Fruit fly (Drosophila melanogaster): ENCODE measurements around the gene CG33099.

CG33099 gene

dm6 chr3R:22562502-22562901, 32.1 kb upstream of the CG33099 start, which contains the start of gene sit:
sit (minus strand) TSS chr3R:22562572.
- TF ChIP-seq Sox102F (GFP tag; optimal IDR thresholded peaks at IDR 0.05) (no peak), spab (GFP tag; optimal IDR thresholded peaks at IDR 0.05) (no peak), fd59A (GFP tag; optimal IDR thresholded peaks at IDR 0.05) (no peak), CG8632 (GFP tag; optimal IDR thresholded peaks at IDR 0.05) (no peak), CG7368 (GFP tag; optimal IDR thresholded peaks at IDR 0.05) (no peak), salr (GFP tag; optimal IDR thresholded peaks at IDR 0.05) (no peak), CG6854 (GFP tag; optimal IDR thresholded peaks at IDR 0.05) (no peak), CG10669 (GFP tag; optimal IDR thresholded peaks at IDR 0.05) (no peak), CG6163 (GFP tag; IDR thresholded peaks at IDR 0.05) (no peak), pdm3 (GFP tag; optimal IDR thresholded peaks at IDR 0.05) (no peak), CG32006 (GFP tag; optimal IDR thresholded peaks at IDR 0.05) (no peak), Sox15 (GFP tag; optimal IDR thresholded peaks at IDR 0.05) (no peak), svp (GFP tag) (no peak)

- TF ChIP-seq Sox14 (GFP tag; optimal IDR thresholded peaks at IDR 0.05) (no peak), CG10631 (GFP tag; optimal IDR thresholded peaks at IDR 0.05) (no peak), achi (GFP tag; optimal IDR thresholded peaks at IDR 0.05) (no peak), CG16779 (tag; optimal IDR thresholded peaks at IDR 0.05) (no peak), svp (GFP tag) (no peak), dsx (GFP tag; optimal IDR thresholded peaks at IDR 0.05; ENCODE audit: poor library complexity, severe bottlenecking) (no peak), CG9139 (GFP tag; optimal IDR thresholded peaks at IDR 0.05) (no peak), CG11294 (GFP tag; IDR thresholded peaks at IDR 0.05) (no peak), CG11902 (GFP tag; optimal IDR thresholded peaks at IDR 0.05) (no peak), Sox102F (GFP tag; optimal IDR thresholded peaks at IDR 0.05) (no peak), spab (GFP tag; optimal IDR thresholded peaks at IDR 0.05) (no peak), lz (GFP tag; optimal IDR thresholded peaks at IDR 0.05) (no peak), CG8632 (GFP tag; optimal IDR thresholded peaks at IDR 0.05) (no peak)
Measured at dm6 chr3R:22560224-22560623, 29.9 kb upstream of the CG33099 start.

dm6 chr3R:22558398-22558797, 28.0 kb upstream of the CG33099 start:
- no peak for TF ChIP-seq CG7368 (GFP tag; optimal IDR thresholded peaks at IDR 0.05)
- TF ChIP-seq fkh (GFP tag; optimal IDR thresholded peaks at IDR 0.05), result peak; percentile 32

- TF ChIP-seq CG1621 (tag; optimal IDR thresholded peaks at IDR 0.05) (no peak), achi (GFP tag; optimal IDR thresholded peaks at IDR 0.05) (no peak), CG10631 (GFP tag; optimal IDR thresholded peaks at IDR 0.05) (no peak), Blimp-1 (GFP tag; optimal IDR thresholded peaks at IDR 0.05) (no peak), CG7368 (GFP tag; optimal IDR thresholded peaks at IDR 0.05) (no peak), Ets96B (tag; optimal IDR thresholded peaks at IDR 0.05) (no peak), dac (GFP tag; optimal IDR thresholded peaks at IDR 0.05) (no peak), CG4318 (GFP tag; optimal IDR thresholded peaks at IDR 0.05) (no peak), svp (GFP tag) (no peak), Gug (GFP tag; IDR thresholded peaks at IDR 0.05) (no peak), CG3032 (tag; optimal IDR thresholded peaks at IDR 0.05) (no peak), Eip93F (GFP tag; optimal IDR thresholded peaks at IDR 0.05) (no peak), CG32006 (GFP tag; optimal IDR thresholded peaks at IDR 0.05) (no peak), lz (GFP tag; optimal IDR thresholded peaks at IDR 0.05) (no peak), vri (GFP tag; optimal IDR thresholded peaks at IDR 0.05) (no peak)
Measured at dm6 chr3R:22557100-22557741, 26.8 kb upstream of the CG33099 start.

- TF ChIP-seq dsx (GFP tag; optimal IDR thresholded peaks at IDR 0.05; ENCODE audit: poor library complexity, severe bottlenecking) (no peak), Sox15 (GFP tag; optimal IDR thresholded peaks at IDR 0.05) (no peak), Blimp-1 (GFP tag; optimal IDR thresholded peaks at IDR 0.05) (no peak)
Measured at dm6 chr3R:22552686-22553085, 22.3 kb upstream of the CG33099 start.

All from whole organism, prepupa.